Fruit fly (Drosophila melanogaster): ENCODE measurements around the gene CG7514.

CG7514 gene

dm6 chr3L:4698032-4698431, 9.5 kb upstream of the CG7514 start:
- no peak for TF ChIP-seq EcR (GFP tag; optimal IDR thresholded peaks at IDR 0.05)
- TF ChIP-seq CG8478 (optimal IDR thresholded peaks at IDR 0.05), result no peak
- TF ChIP-seq psq (optimal IDR thresholded peaks at IDR 0.05), result no peak
- TF ChIP-seq Dll (optimal IDR thresholded peaks at IDR 0.05), result no peak
- TF ChIP-seq usp (GFP tag; optimal IDR thresholded peaks at IDR 0.05), result no peak
- TF ChIP-seq pan (optimal IDR thresholded peaks at IDR 0.05), result no peak

dm6 chr3L:4697301-4697700, 8.7 kb upstream of the CG7514 start, which contains the start of gene CG13713:
Gene CG13713 (plus strand): TSS chr3L:4697601.
- no peak for TF ChIP-seq psq (optimal IDR thresholded peaks at IDR 0.05)
- no peak for TF ChIP-seq CG8478 (optimal IDR thresholded peaks at IDR 0.05)
- TF ChIP-seq pan (optimal IDR thresholded peaks at IDR 0.05), result no peak
- TF ChIP-seq usp (GFP tag; optimal IDR thresholded peaks at IDR 0.05), result no peak
- no peak for TF ChIP-seq Dll (optimal IDR thresholded peaks at IDR 0.05)
- TF ChIP-seq EcR (GFP tag; optimal IDR thresholded peaks at IDR 0.05), result no peak

dm6 chr3L:4696380-4696779, 7.8 kb upstream of the CG7514 start:
- no peak for TF ChIP-seq pan (optimal IDR thresholded peaks at IDR 0.05)
- TF ChIP-seq EcR (GFP tag; optimal IDR thresholded peaks at IDR 0.05), result no peak
- no peak for TF ChIP-seq CG8478 (optimal IDR thresholded peaks at IDR 0.05)
- no peak for TF ChIP-seq usp (GFP tag; optimal IDR thresholded peaks at IDR 0.05)
- TF ChIP-seq Dll (optimal IDR thresholded peaks at IDR 0.05), result no peak
- no peak for TF ChIP-seq psq (optimal IDR thresholded peaks at IDR 0.05)

- no peak for TF ChIP-seq usp (GFP tag; optimal IDR thresholded peaks at IDR 0.05)
- TF ChIP-seq CG8478 (optimal IDR thresholded peaks at IDR 0.05), result no peak
- no peak for TF ChIP-seq pan (optimal IDR thresholded peaks at IDR 0.05)
- TF ChIP-seq Dll (optimal IDR thresholded peaks at IDR 0.05), result no peak
- TF ChIP-seq EcR (GFP tag; optimal IDR thresholded peaks at IDR 0.05), result no peak
- no peak for TF ChIP-seq psq (optimal IDR thresholded peaks at IDR 0.05)
These were observed 6.2 kb upstream of the CG7514 start, which contains the start of gene CG15876 for dm6 chr3L:4694823-4695222. Gene CG15876 (minus strand): TSS chr3L:4694845.

- TF ChIP-seq EcR (GFP tag; optimal IDR thresholded peaks at IDR 0.05), result no peak
These were observed 3.9 kb upstream of the CG7514 start, which contains the start of gene RhoGEF64C for dm6 chr3L:4692177-4693134. Gene RhoGEF64C (plus strand): TSS chr3L:4692783.

- TF ChIP-seq usp (GFP tag; optimal IDR thresholded peaks at IDR 0.05) (no peak), psq (optimal IDR thresholded peaks at IDR 0.05) (no peak), Dll (optimal IDR thresholded peaks at IDR 0.05) (no peak), pan (optimal IDR thresholded peaks at IDR 0.05) (no peak), EcR (GFP tag; optimal IDR thresholded peaks at IDR 0.05) (no peak), CG8478 (optimal IDR thresholded peaks at IDR 0.05) (no peak)
These were observed 3.2 kb upstream of the CG7514 start for dm6 chr3L:4691775-4692174.

dm6 chr3L:4690698-4691097, 2.1 kb upstream of the CG7514 start:
- TF ChIP-seq Dll (optimal IDR thresholded peaks at IDR 0.05), result no peak
- TF ChIP-seq pan (optimal IDR thresholded peaks at IDR 0.05), result no peak
- TF ChIP-seq psq (optimal IDR thresholded peaks at IDR 0.05), result no peak
- no peak for TF ChIP-seq EcR (GFP tag; optimal IDR thresholded peaks at IDR 0.05)
- TF ChIP-seq usp (GFP tag; optimal IDR thresholded peaks at IDR 0.05), result no peak
- TF ChIP-seq CG8478 (optimal IDR thresholded peaks at IDR 0.05), result no peak

dm6 chr3L:4689970-4690369, 1.4 kb upstream of the CG7514 start, which contains the start of gene CG18418:
Gene CG18418 (minus strand): TSS chr3L:4690070.
- no peak for TF ChIP-seq psq (optimal IDR thresholded peaks at IDR 0.05)
- no peak for TF ChIP-seq CG8478 (optimal IDR thresholded peaks at IDR 0.05)
- no peak for TF ChIP-seq EcR (GFP tag; optimal IDR thresholded peaks at IDR 0.05)
- no peak for TF ChIP-seq usp (GFP tag; optimal IDR thresholded peaks at IDR 0.05)
- no peak for TF ChIP-seq Dll (optimal IDR thresholded peaks at IDR 0.05)
- TF ChIP-seq pan (optimal IDR thresholded peaks at IDR 0.05), result no peak

dm6 chr3L:4687133-4687532, 1.4 kb downstream of the CG7514 start, which contains the start of gene axo:
Gene axo (minus strand): TSS chr3L:4687317.
- no peak for TF ChIP-seq psq (optimal IDR thresholded peaks at IDR 0.05)
- TF ChIP-seq Dll (optimal IDR thresholded peaks at IDR 0.05), result no peak
- TF ChIP-seq pan (optimal IDR thresholded peaks at IDR 0.05), result no peak
- no peak for TF ChIP-seq CG8478 (optimal IDR thresholded peaks at IDR 0.05)
- no peak for TF ChIP-seq usp (GFP tag; optimal IDR thresholded peaks at IDR 0.05)
- TF ChIP-seq EcR (GFP tag; optimal IDR thresholded peaks at IDR 0.05), result no peak

- TF ChIP-seq psq (optimal IDR thresholded peaks at IDR 0.05) (no peak), EcR (GFP tag; optimal IDR thresholded peaks at IDR 0.05) (no peak), Dll (optimal IDR thresholded peaks at IDR 0.05) (no peak), usp (GFP tag; optimal IDR thresholded peaks at IDR 0.05) (no peak), pan (optimal IDR thresholded peaks at IDR 0.05) (no peak), CG8478 (optimal IDR thresholded peaks at IDR 0.05) (no peak)
These were observed 2.0 kb downstream of the CG7514 start for dm6 chr3L:4686609-4687008.

dm6 chr3L:4686050-4686449, 2.5 kb downstream of the CG7514 start:
- no peak for TF ChIP-seq pan (optimal IDR thresholded peaks at IDR 0.05)
- TF ChIP-seq psq (optimal IDR thresholded peaks at IDR 0.05), result no peak
- no peak for TF ChIP-seq CG8478 (optimal IDR thresholded peaks at IDR 0.05)
- no peak for TF ChIP-seq EcR (GFP tag; optimal IDR thresholded peaks at IDR 0.05)
- no peak for TF ChIP-seq Dll (optimal IDR thresholded peaks at IDR 0.05)
- no peak for TF ChIP-seq usp (GFP tag; optimal IDR thresholded peaks at IDR 0.05)

dm6 chr3L:4684622-4685276, 3.8 kb downstream of the CG7514 start:
- TF ChIP-seq Dll (optimal IDR thresholded peaks at IDR 0.05) (no peak), CG8478 (optimal IDR thresholded peaks at IDR 0.05) (no peak), EcR (GFP tag; optimal IDR thresholded peaks at IDR 0.05) (no peak), psq (optimal IDR thresholded peaks at IDR 0.05) (no peak), pan (optimal IDR thresholded peaks at IDR 0.05) (no peak), usp (GFP tag; optimal IDR thresholded peaks at IDR 0.05) (no peak)

All from whole organism.